Worm (Caenorhabditis elegans): Measurements from ENCODE around the gene C29F7.1.

DNA sequence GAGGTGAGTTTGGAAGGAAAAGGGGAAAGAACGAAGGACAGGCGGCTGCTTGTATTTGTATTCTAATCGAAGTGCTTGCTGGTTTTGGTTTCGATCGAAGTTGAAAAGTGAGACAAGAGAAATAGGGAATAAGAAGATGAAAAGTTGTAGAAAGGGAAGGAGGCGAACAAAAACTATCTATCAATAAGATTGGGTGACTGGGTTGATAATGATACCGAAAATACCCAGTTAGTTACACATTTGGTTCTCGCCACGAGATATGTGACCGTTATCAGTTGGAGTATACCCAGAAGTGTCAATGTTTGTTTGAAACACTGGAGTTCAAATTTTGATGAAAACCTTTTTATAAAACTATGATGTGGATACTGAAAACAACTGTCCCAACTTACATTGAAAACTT, 41.5 kb upstream of the C29F7.1 start:
- TF ChIP-seq ets-7 (tag; optimal IDR thresholded peaks at IDR 0.05) (no peak), ceh-36 (tag; optimal IDR thresholded peaks at IDR 0.05) (no peak), B0310.2 (tag; optimal IDR thresholded peaks at IDR 0.05) (no peak), hmg-4 (GFP tag; optimal IDR thresholded peaks at IDR 0.05) (no peak), ama-1 (optimal IDR thresholded peaks at IDR 0.05) (no peak), hmbx-1 (tag; optimal IDR thresholded peaks at IDR 0.05) (no peak), tbx-37 (GFP tag; conservative IDR thresholded peaks at IDR 0.05) (no peak), flt-1 (GFP tag; IDR thresholded peaks at IDR 0.05) (no peak), tbx-11 (GFP tag; IDR thresholded peaks at IDR 0.05) (no peak), aly-1 (tag; optimal IDR thresholded peaks at IDR 0.05) (no peak), tra-4 (tag; optimal IDR thresholded peaks at IDR 0.05) (no peak), scrt-1 (GFP tag; IDR thresholded peaks at IDR 0.05) (no peak)
